Worm (Caenorhabditis elegans) whole organism, L1 larva: ENCODE data around the gene pcp-2.

Experiments
- C04F5.9 ChIP-seq: sonication (generic microtip); optimal IDR thresholded peaks from 2 replicates; lab custom pipeline; 2016; ENCODE audit warnings: missing genetic modification characterization, missing compliant biosample characterization
- C34B4.2 ChIP-seq: sonication (generic microtip); optimal IDR thresholded peaks from 2 replicates; lab custom pipeline; 2017; ENCODE audit warnings: mild to moderate bottlenecking, missing genetic modification characterization, missing compliant biosample characterization
- F16B12.6 ChIP-seq: fragments of 150-350 bp; optimal IDR thresholded peaks from 2 replicates; lab custom pipeline; 2014; ENCODE audit warnings: missing biosample characterization, missing genetic modification characterization
- alr-1 ChIP-seq: fragments of 200-800 bp; sonication (Bioruptor generic); optimal IDR thresholded peaks from 2 replicates; lab custom pipeline; 2018; ENCODE audit warnings: borderline replicate concordance, mild to moderate bottlenecking, missing genetic modification characterization, missing compliant biosample characterization
- ama-1 ChIP-seq: fragments of 150-350 bp; optimal IDR thresholded peaks from 2 replicates; lab custom pipeline; 2014
- blmp-1 ChIP-seq: fragments of 150-350 bp; optimal IDR thresholded peaks from 2 replicates; lab custom pipeline; 2014; ENCODE audit warnings: missing biosample characterization, missing genetic modification characterization
- ceh-63 ChIP-seq: fragments of 200-800 bp; sonication (Bioruptor generic); optimal IDR thresholded peaks from 2 replicates; lab custom pipeline; 2018; ENCODE audit warnings: mild to moderate bottlenecking, missing genetic modification characterization, missing compliant biosample characterization
- ceh-90 ChIP-seq: sonication (generic microtip); optimal IDR thresholded peaks from 2 replicates; lab custom pipeline; 2016; ENCODE audit warnings: missing genetic modification characterization, missing compliant biosample characterization
- dpl-1 ChIP-seq, 3 experiments: fragments of 150-350 bp in 2 of 3; sonication (generic microtip) in 1 of 3; optimal IDR thresholded peaks; 2 replicates each; lab custom pipeline; 2014 to 2017; ENCODE audit warnings: missing biosample characterization in 3 of 3, missing genetic modification characterization in 3 of 3, missing genetic modification reagents in 3 of 3
- efl-1 ChIP-seq, 4 experiments: fragments of 150-350 bp; optimal IDR thresholded peaks in 3 of 4; peaks in 1 of 4; 1 replicate in 1 of 4; 2 replicates in 3 of 4; lab custom pipeline; 2014; ENCODE audit warnings: missing biosample characterization in 2 of 4, missing genetic modification characterization in 2 of 4, missing genetic modification reagents in 2 of 4
- egl-13 ChIP-seq: sonication (generic microtip); optimal IDR thresholded peaks from 2 replicates; lab custom pipeline; 2016; ENCODE audit warnings: missing genotype, missing genetic modification reagents, missing genetic modification characterization, missing compliant biosample characterization
- elt-3 ChIP-seq, 6 experiments: fragments of 150-350 bp in 1 of 6; sonication (generic microtip); optimal IDR thresholded peaks; 2 replicates each; lab custom pipeline; 2017 to 2018; ENCODE audit warnings: missing biosample characterization in 6 of 6, missing genetic modification characterization in 6 of 6, inconsistent platforms in 1 of 6
- ets-5 ChIP-seq: fragments of 200-800 bp; sonication (Bioruptor generic); IDR thresholded peaks from 2 replicates; pipeline ENCODE4 v1.3.6; 2022; ENCODE audit warnings: missing genetic modification characterization, missing compliant biosample characterization
- fkh-10 ChIP-seq: sonication (generic microtip); optimal IDR thresholded peaks from 2 replicates; lab custom pipeline; 2017; ENCODE audit warnings: missing biosample characterization, missing genetic modification reagents, missing genetic modification characterization
- fos-1 ChIP-seq: fragments of 150-350 bp; optimal IDR thresholded peaks from 2 replicates; lab custom pipeline; 2014; ENCODE audit warnings: missing biosample characterization, missing genetic modification characterization
- grh-1 ChIP-seq: fragments of 200-800 bp; sonication (Bioruptor generic); IDR thresholded peaks from 2 replicates; pipeline ENCODE4 v1.3.6; 2022; ENCODE audit warnings: missing genetic modification reagents, missing genetic modification characterization, missing compliant biosample characterization
- hlh-17 ChIP-seq: fragments of 200-800 bp; sonication (Bioruptor generic); optimal IDR thresholded peaks from 2 replicates; lab custom pipeline; 2018; ENCODE audit warnings: missing genetic modification characterization, mild to moderate bottlenecking, missing compliant biosample characterization, moderate library complexity, borderline replicate concordance
- hpl-2 ChIP-seq: fragments of 150-350 bp; optimal IDR thresholded peaks from 2 replicates; lab custom pipeline; 2014; ENCODE audit warnings: missing biosample characterization, missing genetic modification reagents, missing genetic modification characterization
- irx-1 ChIP-seq: sonication (generic microtip); optimal IDR thresholded peaks from 2 replicates; lab custom pipeline; 2016; ENCODE audit warnings: missing genetic modification characterization, missing compliant biosample characterization
- isw-1 ChIP-seq: fragments of 200-800 bp; sonication (Bioruptor generic); IDR thresholded peaks from 2 replicates; pipeline ENCODE4 v1.3.6; 2022; ENCODE audit warnings: missing genetic modification characterization, missing compliant biosample characterization
- lin-13 ChIP-seq: fragments of 150-350 bp; optimal IDR thresholded peaks from 2 replicates; lab custom pipeline; 2014; ENCODE audit warnings: missing biosample characterization, missing genetic modification reagents, missing genetic modification characterization
- lin-14 ChIP-seq: fragments of 200-800 bp; sonication (Bioruptor generic); optimal IDR thresholded peaks from 2 replicates; lab custom pipeline; 2018; ENCODE audit warnings: mild to moderate bottlenecking, missing genetic modification characterization, moderate library complexity, missing compliant biosample characterization
- lin-35 ChIP-seq, 2 experiments: fragments of 150-350 bp; optimal IDR thresholded peaks; 2 replicates each; lab custom pipeline; 2014; ENCODE audit warnings: missing biosample characterization in 2 of 2, missing genetic modification characterization in 2 of 2, missing genetic modification reagents in 2 of 2
- lir-3 ChIP-seq: sonication (generic microtip); optimal IDR thresholded peaks from 2 replicates; lab custom pipeline; 2016; ENCODE audit warnings: mild to moderate bottlenecking, missing genetic modification characterization, moderate library complexity, missing compliant biosample characterization; ENCODE audit not compliant: poor library complexity
- mab-9 ChIP-seq: fragments of 200-800 bp; sonication (Bioruptor generic); IDR thresholded peaks from 2 replicates; pipeline ENCODE4 v1.3.6; 2022; ENCODE audit warnings: missing genetic modification reagents, missing genetic modification characterization, missing compliant biosample characterization
- mef-2 ChIP-seq: fragments of 150-350 bp; optimal IDR thresholded peaks from 2 replicates; lab custom pipeline; 2014; ENCODE audit warnings: missing biosample characterization, missing genetic modification characterization
- nhr-19 ChIP-seq: fragments of 200-800 bp; sonication (Bioruptor generic); conservative IDR thresholded peaks from 2 replicates; pipeline ENCODE4 v1.3.6; 2022; ENCODE audit warnings: missing genetic modification characterization, missing compliant biosample characterization
- nhr-28 ChIP-seq: fragments of 150-350 bp; optimal IDR thresholded peaks from 2 replicates; lab custom pipeline; 2014; ENCODE audit warnings: missing biosample characterization, missing genetic modification characterization
- nhr-71 ChIP-seq: sonication (generic microtip); optimal IDR thresholded peaks from 2 replicates; lab custom pipeline; 2016; ENCODE audit warnings: mild to moderate bottlenecking, missing genetic modification characterization, moderate library complexity, missing compliant biosample characterization
- nhr-77 ChIP-seq: fragments of 150-350 bp; optimal IDR thresholded peaks from 2 replicates; lab custom pipeline; 2014; ENCODE audit warnings: missing biosample characterization, missing genetic modification characterization
- nhr-90 ChIP-seq: sonication (generic microtip); optimal IDR thresholded peaks from 2 replicates; lab custom pipeline; 2016; ENCODE audit warnings: mild to moderate bottlenecking, missing genetic modification characterization, missing compliant biosample characterization; ENCODE audit not compliant: poor library complexity
- pag-3 ChIP-seq: sonication (generic microtip); optimal IDR thresholded peaks from 2 replicates; lab custom pipeline; 2017; ENCODE audit warnings: missing genetic modification characterization, mild to moderate bottlenecking, missing compliant biosample characterization, antibody characterized with exemption, borderline replicate concordance; ENCODE audit not compliant: insufficient read depth
- rnt-1 ChIP-seq: sonication (generic microtip); optimal IDR thresholded peaks from 2 replicates; lab custom pipeline; 2016; ENCODE audit warnings: mild to moderate bottlenecking, missing genetic modification characterization, moderate library complexity, missing compliant biosample characterization
- skn-1 ChIP-seq: fragments of 150-350 bp; optimal IDR thresholded peaks from 2 replicates; lab custom pipeline; 2014; ENCODE audit warnings: missing biosample characterization, missing genetic modification characterization
- sptf-1 ChIP-seq: fragments of 150-350 bp; optimal IDR thresholded peaks from 2 replicates; lab custom pipeline; 2014; ENCODE audit warnings: missing biosample characterization, missing genetic modification characterization
- swsn-7 ChIP-seq: sonication (generic microtip); optimal IDR thresholded peaks from 2 replicates; lab custom pipeline; 2016; ENCODE audit warnings: missing genetic modification characterization, missing compliant biosample characterization
- tbx-2 ChIP-seq: sonication (generic microtip); optimal IDR thresholded peaks from 2 replicates; lab custom pipeline; 2016; ENCODE audit warnings: missing genetic modification characterization, missing compliant biosample characterization
- tlp-1 ChIP-seq: fragments of 150-350 bp; optimal IDR thresholded peaks from 2 replicates; lab custom pipeline; 2014; ENCODE audit warnings: missing biosample characterization, missing genetic modification characterization
- unc-86 ChIP-seq: sonication (generic microtip); optimal IDR thresholded peaks from 2 replicates; lab custom pipeline; 2016; ENCODE audit warnings: missing genetic modification characterization, missing compliant biosample characterization
- vab-15 ChIP-seq: sonication (generic microtip); optimal IDR thresholded peaks from 2 replicates; lab custom pipeline; 2017; ENCODE audit warnings: missing genotype, mild to moderate bottlenecking, missing genetic modification characterization, missing compliant biosample characterization
- zag-1 ChIP-seq: fragments of 150-350 bp; optimal IDR thresholded peaks from 2 replicates; lab custom pipeline; 2014; ENCODE audit warnings: missing biosample characterization, missing genetic modification characterization
- zip-4 ChIP-seq: fragments of 200-800 bp; sonication (Bioruptor generic); optimal IDR thresholded peaks from 2 replicates; lab custom pipeline; 2018; ENCODE audit warnings: mild to moderate bottlenecking, missing genetic modification characterization, moderate library complexity, missing compliant biosample characterization
- ztf-11 ChIP-seq, 2 experiments: sonication (generic microtip); optimal IDR thresholded peaks; 2 replicates each; lab custom pipeline; 2016 to 2017; ENCODE audit warnings: missing genetic modification characterization in 2 of 2, missing biosample characterization in 1 of 2, missing compliant biosample characterization in 1 of 2
- ztf-4 ChIP-seq: fragments of 150-350 bp; optimal IDR thresholded peaks from 2 replicates; lab custom pipeline; 2014; ENCODE audit warnings: missing biosample characterization, missing genetic modification characterization

pcp-2 gene

ce11 chrIV:9191183-9191582 lies 26.3 kb upstream of the pcp-2 start (continued):
- no peak for TF ChIP-seq vab-15 (tag; lab: Kevin White, UChicago)
- no peak for TF ChIP-seq ceh-63 (GFP tag; lab: Kevin White, UChicago)
- TF ChIP-seq grh-1 (GFP tag; lab: Robert Waterston, UW): no peak
- TF ChIP-seq mef-2 (tag; lab: Kevin White, UChicago): no peak
- peak; percentile 60 for TF ChIP-seq fos-1 (tag; lab: Kevin White, UChicago)
- no peak for TF ChIP-seq sptf-1 (tag; lab: Kevin White, UChicago)
- TF ChIP-seq ama-1 (lab: Kevin White, UChicago): no peak
- no peak for TF ChIP-seq C34B4.2 (tag; lab: Kevin White, UChicago)
- TF ChIP-seq zag-1 (tag; lab: Kevin White, UChicago): no peak
- TF ChIP-seq unc-86 (tag; lab: Kevin White, UChicago): peak; percentile 43
- no peak for TF ChIP-seq zip-4
- peak; percentile 77 for TF ChIP-seq swsn-7
- TF ChIP-seq alr-1 (tag; lab: Kevin White, UChicago): no peak
- peak; percentile 17 for TF ChIP-seq fkh-10 (GFP tag; lab: Kevin White, UChicago)
- no peak for TF ChIP-seq hpl-2 (GFP tag; lab: Kevin White, UChicago)
- no peak for TF ChIP-seq ets-5 (GFP tag; lab: Robert Waterston, UW)
- TF ChIP-seq nhr-71 (tag; lab: Kevin White, UChicago): peak; percentile 80
- TF ChIP-seq rnt-1 (tag; lab: Kevin White, UChicago): peak; percentile 92
- no peak for TF ChIP-seq pag-3 (tag; lab: Kevin White, UChicago)
- peak in 2 of 6 experiments; percentile 49 to 50 for TF ChIP-seq elt-3 (tag; optimal IDR thresholded peaks at IDR 0.05; lab: Kevin White, UChicago)
- TF ChIP-seq irx-1 (tag; lab: Kevin White, UChicago): peak; percentile 60
- peak; percentile 72 for TF ChIP-seq skn-1
- TF ChIP-seq tlp-1 (tag; lab: Kevin White, UChicago): no peak
- TF ChIP-seq nhr-19: peak; percentile 75
- peak; percentile 55 for TF ChIP-seq F16B12.6 (tag; lab: Kevin White, UChicago)
- peak; percentile 42 for TF ChIP-seq egl-13 (tag; lab: Kevin White, UChicago)
- no peak for TF ChIP-seq nhr-28 (tag; lab: Kevin White, UChicago)
- no peak for TF ChIP-seq ceh-90 (tag; lab: Kevin White, UChicago)
- TF ChIP-seq isw-1 (GFP tag; lab: Robert Waterston, UW): no peak
- TF ChIP-seq nhr-90 (tag; lab: Kevin White, UChicago): peak; percentile 64
- peak; percentile 55 for TF ChIP-seq nhr-77 (tag; lab: Kevin White, UChicago)

ce11 chrIV:9184547-9184946 lies 19.6 kb upstream of the pcp-2 start, which contains the start of gene C07C7.1:
TSS of gene C07C7.1 (plus strand) at chrIV:9184847.
- TF ChIP-seq dpl-1 (GFP tag; optimal IDR thresholded peaks at IDR 0.05; lab: Kevin White, UChicago) (no peak), vab-15 (tag; lab: Kevin White, UChicago) (no peak), C04F5.9 (tag; lab: Kevin White, UChicago) (no peak), tbx-2 (tag; lab: Kevin White, UChicago) (no peak), lir-3 (no peak), fkh-10 (GFP tag; lab: Kevin White, UChicago) (no peak), lin-14 (GFP tag; lab: Kevin White, UChicago) (no peak), elt-3 (tag; optimal IDR thresholded peaks at IDR 0.05; lab: Kevin White, UChicago) (no peak), lin-35 (GFP tag; optimal IDR thresholded peaks at IDR 0.05; lab: Kevin White, UChicago) (no peak)

ce11 chrIV:9169764-9170163 lies 4.8 kb upstream of the pcp-2 start:
- TF ChIP-seq lin-13 (GFP tag; lab: Kevin White, UChicago): no peak
- TF ChIP-seq blmp-1 (tag; lab: Kevin White, UChicago): no peak
- TF ChIP-seq fos-1 (tag; lab: Kevin White, UChicago): no peak
- TF ChIP-seq efl-1 (optimal IDR thresholded peaks at IDR 0.05; lab: Kevin White, UChicago): no peak
- no peak for TF ChIP-seq efl-1 (GFP tag; optimal IDR thresholded peaks at IDR 0.05 in 1 of 2; lab: Kevin White, UChicago)
- no peak for TF ChIP-seq ztf-4 (tag; lab: Kevin White, UChicago)
- no peak for TF ChIP-seq ztf-11 (tag; optimal IDR thresholded peaks at IDR 0.05; lab: Kevin White, UChicago)
- no peak for TF ChIP-seq sptf-1 (tag; lab: Kevin White, UChicago)
- TF ChIP-seq hlh-17 (GFP tag; lab: Kevin White, UChicago): no peak
- peak; percentile 50 for TF ChIP-seq fkh-10 (GFP tag; lab: Kevin White, UChicago)
- no peak for TF ChIP-seq tlp-1 (tag; lab: Kevin White, UChicago)
- TF ChIP-seq mab-9: no peak
- peak; percentile 36 for TF ChIP-seq lin-14 (GFP tag; lab: Kevin White, UChicago)
